Fruit fly (Drosophila melanogaster) whole organism, embryonic: ENCODE data around the gene stac.

Experiments
- Atf6 ChIP-seq: fragments of 200-800 bp; sonication (Bioruptor generic); IDR thresholded peaks from 2 replicates; pipeline ENCODE4 v1.3.6; 2022; ENCODE audit warnings: missing biosample characterization, missing genetic modification characterization
- BtbVII ChIP-seq: fragments of 200-800 bp; sonication (Bioruptor generic); optimal IDR thresholded peaks from 3 replicates; lab custom pipeline; 2017; ENCODE audit warnings: missing biosample characterization, mild to moderate bottlenecking, missing genetic modification characterization
- CG10543 ChIP-seq: fragments of 200-800 bp; sonication (Bioruptor generic); optimal IDR thresholded peaks from 3 replicates; lab custom pipeline; 2017; ENCODE audit warnings: missing biosample characterization, mild to moderate bottlenecking, missing genetic modification characterization, moderate library complexity
- CG10979 ChIP-seq: fragments of 200-800 bp; sonication (Bioruptor generic); optimal IDR thresholded peaks from 2 replicates; lab custom pipeline; 2018; ENCODE audit warnings: missing biosample characterization, mild to moderate bottlenecking, missing genetic modification characterization, moderate library complexity
- CG11723 ChIP-seq: fragments of 200-800 bp; sonication (Bioruptor generic); optimal IDR thresholded peaks from 2 replicates; lab custom pipeline; 2017; ENCODE audit warnings: missing biosample characterization, mild to moderate bottlenecking, missing genetic modification characterization
- CG1233 ChIP-seq: fragments of 200-800 bp; sonication (Bioruptor generic); optimal IDR thresholded peaks from 4 replicates; lab custom pipeline; 2018; ENCODE audit warnings: missing biosample characterization, mild to moderate bottlenecking, missing genetic modification characterization
- CG13894 ChIP-seq: fragments of 200-800 bp; sonication (Bioruptor generic); optimal IDR thresholded peaks from 3 replicates; lab custom pipeline; 2018; ENCODE audit warnings: missing biosample characterization, mild to moderate bottlenecking, missing genetic modification characterization, moderate library complexity
- CG17568 ChIP-seq: fragments of 200-800 bp; sonication (Bioruptor generic); optimal IDR thresholded peaks from 2 replicates; lab custom pipeline; 2018; ENCODE audit warnings: missing biosample characterization, mild to moderate bottlenecking, missing genetic modification characterization, moderate library complexity
- CG1832 ChIP-seq: fragments of 200-800 bp; sonication (Bioruptor generic); optimal IDR thresholded peaks from 2 replicates; lab custom pipeline; 2017; ENCODE audit warnings: missing biosample characterization, mild to moderate bottlenecking, missing genetic modification characterization, inconsistent platforms
- CG18476 ChIP-seq: fragments of 200-800 bp; sonication (Bioruptor generic); optimal IDR thresholded peaks from 2 replicates; lab custom pipeline; 2016; ENCODE audit warnings: missing biosample characterization, mild to moderate bottlenecking, missing genetic modification characterization
- CG2120 ChIP-seq: fragments of 200-800 bp; sonication (Bioruptor generic); optimal IDR thresholded peaks from 3 replicates; lab custom pipeline; 2016; ENCODE audit warnings: missing biosample characterization, missing genetic modification characterization
- CG2199 ChIP-seq: fragments of 200-800 bp; sonication (Bioruptor generic); IDR thresholded peaks from 3 replicates; pipeline ENCODE4 v1.3.6; 2022; ENCODE audit warnings: missing biosample characterization, missing genetic modification characterization
- CG2678 ChIP-seq: fragments of 200-800 bp; sonication (Bioruptor generic); optimal IDR thresholded peaks from 3 replicates; lab custom pipeline; 2019; ENCODE audit warnings: missing biosample characterization, mild to moderate bottlenecking, missing genetic modification characterization, moderate library complexity
- CG2712 ChIP-seq: fragments of 200-800 bp; optimal IDR thresholded peaks from 3 replicates; lab custom pipeline; 2019; ENCODE audit warnings: missing biosample characterization, mild to moderate bottlenecking, missing genetic modification characterization, moderate library complexity
- CG4360 ChIP-seq: fragments of 200-800 bp; sonication (Bioruptor generic); IDR thresholded peaks from 2 replicates; pipeline ENCODE4 v1.3.6; 2022; ENCODE audit warnings: missing biosample characterization, missing genetic modification characterization
- CG5180 ChIP-seq: fragments of 200-800 bp; sonication (Bioruptor generic); optimal IDR thresholded peaks from 3 replicates; lab custom pipeline; 2017; ENCODE audit warnings: missing biosample characterization, missing genetic modification characterization, mild to moderate bottlenecking, moderate library complexity, missing genetic modification reagents
- CG6654 ChIP-seq: fragments of 200-800 bp; sonication (Bioruptor generic); optimal IDR thresholded peaks from 2 replicates; lab custom pipeline; 2017; ENCODE audit warnings: missing biosample characterization, mild to moderate bottlenecking, missing genetic modification characterization
- CG7745 ChIP-seq: fragments of 200-800 bp; sonication (Bioruptor generic); optimal IDR thresholded peaks from 2 replicates; lab custom pipeline; 2018; ENCODE audit warnings: missing biosample characterization, mild to moderate bottlenecking, missing genetic modification characterization, moderate library complexity
- CG7786 ChIP-seq: fragments of 200-800 bp; sonication (Bioruptor generic); optimal IDR thresholded peaks from 2 replicates; lab custom pipeline; 2016; ENCODE audit warnings: missing biosample characterization, missing genetic modification characterization
- CG7963 ChIP-seq: fragments of 200-800 bp; sonication (Bioruptor generic); IDR thresholded peaks from 3 replicates; pipeline ENCODE4 v1.3.6; 2022; ENCODE audit warnings: missing biosample characterization, missing genetic modification characterization; ENCODE audit not compliant: partially characterized antibody
- Camta ChIP-seq: fragments of 200-800 bp; sonication (Bioruptor generic); optimal IDR thresholded peaks from 2 replicates; lab custom pipeline; 2016; ENCODE audit warnings: missing biosample characterization, missing genetic modification characterization
- Dbx ChIP-seq: fragments of 200-800 bp; sonication (Bioruptor generic); IDR thresholded peaks from 3 replicates; pipeline ENCODE4 v1.3.6; 2022; ENCODE audit warnings: missing biosample characterization, missing genetic modification characterization
- HLH4C ChIP-seq: fragments of 200-800 bp; sonication (Bioruptor generic); IDR thresholded peaks from 3 replicates; pipeline ENCODE4 v1.3.6; 2022; ENCODE audit warnings: missing biosample characterization, missing genetic modification characterization; ENCODE audit not compliant: partially characterized antibody
- Hey ChIP-seq: fragments of 200-800 bp; sonication (Bioruptor generic); optimal IDR thresholded peaks from 3 replicates; lab custom pipeline; 2018; ENCODE audit warnings: missing biosample characterization, mild to moderate bottlenecking, missing genetic modification characterization
- NC2α ChIP-seq: fragments of 200-800 bp; sonication (Bioruptor generic); optimal IDR thresholded peaks from 2 replicates; lab custom pipeline; 2016; ENCODE audit warnings: missing biosample characterization, missing genetic modification characterization
- Nf-YA ChIP-seq: fragments of 200-800 bp; sonication (Bioruptor generic); IDR thresholded peaks from 2 replicates; pipeline ENCODE4 v1.3.6; 2022; ENCODE audit warnings: missing biosample characterization, missing genetic modification characterization
- Pdp1 ChIP-seq, 2 experiments: fragments of 200-800 bp; sonication (Bioruptor generic); optimal IDR thresholded peaks; 3 replicates each; lab custom pipeline; 2016; ENCODE audit warnings: missing biosample characterization in 2 of 2, missing genetic modification characterization in 2 of 2, mild to moderate bottlenecking in 1 of 2, moderate library complexity in 1 of 2
- Ptx1 ChIP-seq: fragments of 200-800 bp; sonication (Bioruptor generic); IDR thresholded peaks from 2 replicates; pipeline ENCODE4 v1.3.6; 2022; ENCODE audit warnings: missing biosample characterization, missing genetic modification characterization
- aop ChIP-seq: fragments of 200-800 bp; sonication (Bioruptor generic); IDR thresholded peaks from 2 replicates; pipeline ENCODE4 v1.3.6; 2022; ENCODE audit warnings: missing biosample characterization, missing genetic modification characterization
- bab2 ChIP-seq: fragments of 200-800 bp; sonication (Bioruptor generic); optimal IDR thresholded peaks from 2 replicates; lab custom pipeline; 2016; ENCODE audit warnings: missing biosample characterization, missing genetic modification characterization
- cad ChIP-seq: fragments of >200 bp; optimal IDR thresholded peaks from 2 replicates; lab custom pipeline; 2017; ENCODE audit warnings: missing biosample characterization, missing genetic modification characterization
- dmrt11E ChIP-seq: fragments of 200-800 bp; sonication (Bioruptor generic); optimal IDR thresholded peaks from 3 replicates; lab custom pipeline; 2018; ENCODE audit warnings: missing biosample characterization, mild to moderate bottlenecking, missing genetic modification characterization, moderate library complexity
- gce ChIP-seq: fragments of 200-800 bp; sonication (Bioruptor generic); IDR thresholded peaks from 3 replicates; pipeline ENCODE4 v1.3.6; 2022; ENCODE audit warnings: missing biosample characterization, missing genetic modification characterization
- kah ChIP-seq: fragments of 200-800 bp; sonication (Bioruptor generic); optimal IDR thresholded peaks from 2 replicates; lab custom pipeline; 2018; ENCODE audit warnings: missing biosample characterization, mild to moderate bottlenecking, missing genetic modification characterization
- lov ChIP-seq, 2 experiments: fragments of 200-800 bp in 1 of 2; fragments of >200 bp in 1 of 2; sonication (Bioruptor generic) in 1 of 2; IDR thresholded peaks in 1 of 2; optimal IDR thresholded peaks in 1 of 2; 2 replicates in 1 of 2; 3 replicates in 1 of 2; pipeline versions ENCODE4 v1.3.6 to Lab custom; 2017 to 2022; ENCODE audit warnings: missing biosample characterization in 1 of 2, missing genetic modification characterization in 1 of 2
- odd ChIP-seq: fragments of 200-800 bp; sonication (Bioruptor generic); optimal IDR thresholded peaks from 2 replicates; lab custom pipeline; 2017; ENCODE audit warnings: missing biosample characterization, mild to moderate bottlenecking, missing genetic modification characterization
- pfk ChIP-seq: fragments of 200-800 bp; sonication (Bioruptor generic); optimal IDR thresholded peaks from 2 replicates; lab custom pipeline; 2018; ENCODE audit warnings: missing biosample characterization, mild to moderate bottlenecking, missing genetic modification characterization, moderate library complexity
- phol ChIP-seq: fragments of 200-800 bp; sonication (Bioruptor generic); optimal IDR thresholded peaks from 3 replicates; lab custom pipeline; 2018; ENCODE audit warnings: missing biosample characterization, mild to moderate bottlenecking, missing genetic modification characterization, moderate library complexity
- prd ChIP-seq, 3 experiments: fragments of >200 bp in 2 of 3; fragments of 200-800 bp in 1 of 3; sonication (Bioruptor generic) in 1 of 3; optimal IDR thresholded peaks in 2 of 3; IDR thresholded peaks in 1 of 3; 2 replicates in 2 of 3; 3 replicates in 1 of 3; pipeline versions ENCODE4 v1.3.6 to Lab custom; 2017 to 2022; ENCODE audit warnings: missing biosample characterization in 1 of 3, missing genetic modification characterization in 1 of 3
- psq ChIP-seq: fragments of 200-800 bp; sonication (Bioruptor generic); optimal IDR thresholded peaks from 2 replicates; lab custom pipeline; 2017; ENCODE audit warnings: missing biosample characterization, missing genetic modification characterization
- ro ChIP-seq: fragments of 200-800 bp; sonication (Bioruptor generic); IDR thresholded peaks from 2 replicates; pipeline ENCODE4 v1.3.6; 2022; ENCODE audit warnings: missing biosample characterization, missing genetic modification characterization
- run ChIP-seq: fragments of 200-800 bp; sonication (Bioruptor generic); optimal IDR thresholded peaks from 3 replicates; lab custom pipeline; 2018; ENCODE audit warnings: missing biosample characterization, mild to moderate bottlenecking, missing genetic modification characterization
- sisA ChIP-seq: fragments of 200-800 bp; sonication (Bioruptor generic); IDR thresholded peaks from 2 replicates; pipeline ENCODE4 v1.3.6; 2022; ENCODE audit warnings: missing biosample characterization, missing genetic modification characterization
- sug ChIP-seq: fragments of 200-800 bp; optimal IDR thresholded peaks from 2 replicates; lab custom pipeline; 2019; ENCODE audit warnings: missing biosample characterization, mild to moderate bottlenecking, missing genetic modification characterization, moderate library complexity
- tna ChIP-seq: fragments of 200-800 bp; sonication (Bioruptor generic); IDR thresholded peaks from 2 replicates; pipeline ENCODE4 v1.3.6; 2022; ENCODE audit warnings: missing biosample characterization, missing genetic modification characterization; ENCODE audit not compliant: partially characterized antibody
- trh ChIP-seq: fragments of 200-800 bp; sonication (Bioruptor generic); optimal IDR thresholded peaks from 2 replicates; lab custom pipeline; 2016; ENCODE audit warnings: missing biosample characterization, missing genetic modification characterization
- zen ChIP-seq: fragments of 200-800 bp; sonication (Bioruptor generic); optimal IDR thresholded peaks from 3 replicates; lab custom pipeline; 2018; ENCODE audit warnings: missing biosample characterization, mild to moderate bottlenecking, missing genetic modification characterization, moderate library complexity

The stac gene

dm6 chr3R:25033142-25033586 is 22.9 kb upstream of the stac start, which contains the start of gene Smg6 (continued):
- TF ChIP-seq psq: no peak
- no peak for TF ChIP-seq Hey (tag; lab: Kevin White, UChicago)
- no peak for TF ChIP-seq Ptx1 (GFP tag; lab: Robert Waterston, UW)
- TF ChIP-seq CG1233 (GFP tag; lab: Kevin White, UChicago): no peak
- no peak for TF ChIP-seq dmrt11E (tag; lab: Kevin White, UChicago)
- TF ChIP-seq gce: no peak
- no peak for TF ChIP-seq sug (tag; lab: Kevin White, UChicago)
- TF ChIP-seq CG13894 (tag; lab: Kevin White, UChicago): no peak
- no peak for TF ChIP-seq CG6654 (GFP tag; lab: Kevin White, UChicago)
- TF ChIP-seq cad (GFP tag; lab: Kevin White, UChicago): no peak
- no peak for TF ChIP-seq ro (GFP tag; lab: Robert Waterston, UW)
- no peak for TF ChIP-seq odd (GFP tag; lab: Kevin White, UChicago)
- no peak for TF ChIP-seq Nf-YA (GFP tag; lab: Robert Waterston, UW)
- no peak for TF ChIP-seq bab2 (GFP tag; lab: Kevin White, UChicago)
- TF ChIP-seq zen: peak; percentile 22
- no peak for TF ChIP-seq CG7745
- TF ChIP-seq CG2712 (tag; lab: Kevin White, UChicago): no peak
- no peak for TF ChIP-seq NC2α (GFP tag; lab: Kevin White, UChicago)
- no peak for TF ChIP-seq CG18476 (GFP tag; lab: Kevin White, UChicago)
- no peak for TF ChIP-seq Atf6 (GFP tag; lab: Robert Waterston, UW)
- no peak for TF ChIP-seq tna (GFP tag; lab: Robert Waterston, UW)
- TF ChIP-seq sisA: no peak
- TF ChIP-seq trh (GFP tag; lab: Kevin White, UChicago): no peak
- TF ChIP-seq CG10543: no peak
- TF ChIP-seq prd (optimal IDR thresholded peaks at IDR 0.05; lab: Kevin White, UChicago): no peak
- no peak for TF ChIP-seq prd (GFP tag; IDR thresholded peaks at IDR 0.05; lab: Robert Waterston, UW)
- no peak for TF ChIP-seq Dbx
- no peak for TF ChIP-seq CG7963
- TF ChIP-seq aop (GFP tag; lab: Robert Waterston, UW): no peak
- TF ChIP-seq CG2678: no peak
- no peak for TF ChIP-seq CG11723 (GFP tag; lab: Kevin White, UChicago)
- no peak for TF ChIP-seq CG1832 (GFP tag; lab: Kevin White, UChicago)
- no peak for TF ChIP-seq CG10979 (tag; lab: Kevin White, UChicago)
- TF ChIP-seq lov (optimal IDR thresholded peaks at IDR 0.05; lab: Kevin White, UChicago): no peak
- no peak for TF ChIP-seq lov (GFP tag; IDR thresholded peaks at IDR 0.05; lab: Robert Waterston, UW)
- TF ChIP-seq Pdp1 (GFP tag; optimal IDR thresholded peaks at IDR 0.05; lab: Kevin White, UChicago): no peak
- TF ChIP-seq CG7786 (GFP tag; lab: Kevin White, UChicago): no peak
- TF ChIP-seq Camta: no peak
- 0 out of 3 replicates have a peak, but pooled peaks have one; percentile 34 for TF ChIP-seq CG2199 (GFP tag; lab: Robert Waterston, UW)
- no peak for TF ChIP-seq pfk
- no peak for TF ChIP-seq BtbVII (GFP tag; lab: Kevin White, UChicago)
- TF ChIP-seq CG5180: no peak
- TF ChIP-seq kah (GFP tag; lab: Kevin White, UChicago): no peak
- no peak for TF ChIP-seq run (tag; lab: Kevin White, UChicago)
- no peak for TF ChIP-seq CG17568 (GFP tag; lab: Kevin White, UChicago)
- TF ChIP-seq CG4360 (GFP tag; lab: Robert Waterston, UW): peak; percentile 93
- TF ChIP-seq CG2120 (GFP tag; lab: Kevin White, UChicago): no peak
- no peak for TF ChIP-seq HLH4C (GFP tag; lab: Robert Waterston, UW)
- TF ChIP-seq phol: peak; percentile 3
- TF ChIP-seq, all 482 proteins: peak for 52
